Worm (Caenorhabditis elegans): ENCODE data around the gene ppm-1.A.

DNA sequence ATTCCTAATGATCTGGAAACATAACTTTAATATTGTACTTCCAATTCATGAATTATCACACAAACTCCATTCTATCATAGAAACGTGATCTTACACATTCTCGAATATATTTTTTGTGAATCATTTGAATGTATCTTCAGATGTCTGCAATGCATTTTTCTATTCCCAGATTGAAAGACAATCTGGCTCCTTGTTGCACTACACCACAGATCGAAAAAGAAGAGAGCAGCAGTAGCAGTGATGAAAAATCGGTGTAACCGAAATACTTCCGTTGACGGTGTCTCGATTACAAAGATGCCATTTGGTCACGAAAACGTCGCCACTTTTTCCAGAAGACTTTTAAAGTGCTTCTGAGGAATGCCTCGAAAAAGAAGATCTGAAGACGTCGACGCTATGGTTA is 3.8 kb upstream of the ppm-1.A start, which contains the start of gene degt-1:
- TF ChIP-seq cey-2 (tag; optimal IDR thresholded peaks at IDR 0.05; ENCODE audit: borderline replicate concordance, insufficient read depth), result no peak
- TF ChIP-seq lin-15B (tag; optimal IDR thresholded peaks at IDR 0.05), result no peak
- no peak for TF ChIP-seq lin-39 (tag; optimal IDR thresholded peaks at IDR 0.05)
- no peak for TF ChIP-seq skn-1 (tag; optimal IDR thresholded peaks at IDR 0.05)
- TF ChIP-seq php-3 (GFP tag; IDR thresholded peaks at IDR 0.05), result no peak
- no peak for TF ChIP-seq nhr-77 (tag; optimal IDR thresholded peaks at IDR 0.05)
- no peak for TF ChIP-seq ceh-82 (tag; optimal IDR thresholded peaks at IDR 0.05)
- no peak for TF ChIP-seq ceh-44 (GFP tag; IDR thresholded peaks at IDR 0.05)

Data from whole organism, L4 larva.